Fruit fly (Drosophila melanogaster) whole organism, prepupa: ENCODE data around the gene dysc.

ENCODE experiments used
- CG11902 ChIP-seq: fragments of 200-800 bp; sonication (Bioruptor generic); optimal IDR thresholded peaks from 3 replicates; lab custom pipeline; 2016; ENCODE audit warnings: missing biosample characterization, missing genetic modification characterization
- CG1621 ChIP-seq: fragments of 200-800 bp; sonication (Bioruptor generic); optimal IDR thresholded peaks from 3 replicates; lab custom pipeline; 2018; ENCODE audit warnings: missing biosample characterization, mild to moderate bottlenecking, missing genetic modification characterization
- CG6854 ChIP-seq: fragments of 200-800 bp; sonication (Bioruptor generic); optimal IDR thresholded peaks from 2 replicates; lab custom pipeline; 2017; ENCODE audit warnings: missing biosample characterization, mild to moderate bottlenecking, missing genetic modification characterization
- Eip93F ChIP-seq: fragments of 200-800 bp; sonication (Bioruptor generic); optimal IDR thresholded peaks from 2 replicates; lab custom pipeline; 2016; ENCODE audit warnings: missing biosample characterization, mild to moderate bottlenecking, missing genetic modification characterization

- no peak for TF ChIP-seq Eip93F (GFP tag; lab: Kevin White, UChicago)
- TF ChIP-seq CG6854 (GFP tag; lab: Kevin White, UChicago) = no peak
- no peak for TF ChIP-seq CG1621 (tag; lab: Kevin White, UChicago)
- TF ChIP-seq CG11902 (GFP tag; lab: Kevin White, UChicago) = no peak
These were observed 43.2 kb downstream of the dysc start for dm6 chr3L:13859688-13860373.
